Worm (Caenorhabditis elegans) whole organism, mixed stage, embryonic: ENCODE data around the gene fbxc-51.

Experiments
- blmp-1 ChIP-seq: fragments of 150-350 bp; optimal IDR thresholded peaks from 2 replicates; lab custom pipeline; 2014; ENCODE audit warnings: missing biosample characterization, missing genetic modification characterization
- pha-4 ChIP-seq: fragments of 150-350 bp; optimal IDR thresholded peaks from 2 replicates; lab custom pipeline; 2018; ENCODE audit warnings: missing biosample characterization, missing genetic modification reagents, missing genetic modification characterization

DNA sequence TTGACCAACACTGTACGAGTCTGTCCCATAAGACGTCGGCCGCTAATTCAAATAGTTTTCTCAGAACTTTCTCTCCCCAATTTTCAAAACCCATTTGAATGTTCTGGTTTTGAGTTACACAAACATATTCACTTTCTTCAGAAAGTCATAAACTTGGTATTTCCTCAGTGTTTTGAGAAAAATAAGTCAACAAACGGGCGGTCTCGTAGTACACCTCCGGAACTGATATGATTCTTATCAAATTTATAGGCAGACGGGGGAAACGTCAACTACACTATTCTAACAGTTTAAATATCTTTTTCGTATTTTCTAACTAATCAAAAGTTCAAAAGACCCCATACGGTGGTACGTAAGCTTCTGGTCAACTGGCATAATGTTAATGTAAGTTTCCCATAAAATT is 15.6 kb downstream of the fbxc-51 start:
- no peak for TF ChIP-seq pha-4 (tag; lab: Kevin White, UChicago)
- TF ChIP-seq blmp-1 (tag; lab: Kevin White, UChicago): no peak
